Worm (Caenorhabditis elegans): ENCODE results near the gene F26F12.2.

Gene F26F12.2

DNA sequence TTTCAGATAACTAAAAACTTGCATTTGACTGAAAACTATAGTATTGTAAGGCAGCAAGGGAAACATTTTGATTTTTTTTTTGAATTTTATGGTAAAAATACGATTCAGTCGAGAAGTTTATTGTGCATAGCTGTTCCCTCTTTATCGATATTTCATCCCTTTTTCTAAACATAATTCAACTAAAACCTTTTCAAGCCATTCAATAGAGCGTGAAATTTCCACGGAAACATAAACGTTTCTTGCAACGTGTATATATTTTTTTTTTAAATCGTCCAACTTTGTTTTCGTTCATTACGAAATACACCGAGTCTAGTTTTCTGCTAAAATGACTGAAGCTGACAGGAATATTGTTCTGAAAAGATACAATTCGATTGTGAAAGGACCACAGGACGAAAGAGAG lies 33.3 kb upstream of the F26F12.2 start, which contains the start of gene C02G6.2:
C02G6.2 (plus strand) TSS at position 301 of the 400 bp plus-strand sequence.
- TF ChIP-seq lin-13 (tag; optimal IDR thresholded peaks at IDR 0.05), result no peak

- TF ChIP-seq nhr-12 (tag; optimal IDR thresholded peaks at IDR 0.05), result no peak
These were observed 30.8 kb upstream of the F26F12.2 start, which contains the start of gene F26F12.4 for ce11 chrV:5869227-5869626. TSS of gene F26F12.4 (minus strand) at chrV:5869327.

DNA sequence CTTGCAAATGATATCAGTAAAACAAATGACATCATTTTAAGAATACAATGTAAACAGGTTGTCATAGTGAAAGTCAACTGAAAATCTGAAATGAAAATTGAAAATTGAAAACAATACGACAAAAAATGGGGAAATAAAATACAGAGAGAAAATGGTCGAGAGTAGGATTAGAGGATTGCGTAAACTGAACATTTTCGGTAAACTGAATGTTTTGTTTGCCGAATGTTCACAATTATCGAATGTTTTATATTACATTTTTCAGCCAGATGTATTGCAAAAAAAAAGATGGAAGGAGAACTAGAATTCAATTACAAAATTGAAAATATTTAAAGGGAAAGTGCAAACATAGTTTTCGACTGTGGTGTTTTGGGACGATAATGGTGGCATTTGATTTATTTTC lies 26.7 kb upstream of the F26F12.2 start, which contains the start of gene F26F12.5:
F26F12.5 (minus strand) TSS at position 101 of the 400 bp plus-strand sequence.
- TF ChIP-seq pha-4 (tag; optimal IDR thresholded peaks at IDR 0.05) (no peak), lsy-2 (tag; optimal IDR thresholded peaks at IDR 0.05) (no peak), snpc-4 (tag; optimal IDR thresholded peaks at IDR 0.05) (no peak), ceh-83 (GFP tag; optimal IDR thresholded peaks at IDR 0.05) (no peak), nhr-12 (tag; optimal IDR thresholded peaks at IDR 0.05) (no peak), flh-1 (GFP tag; optimal IDR thresholded peaks at IDR 0.05) (no peak), bed-3 (GFP tag; optimal IDR thresholded peaks at IDR 0.05) (no peak), unc-62 (GFP tag; optimal IDR thresholded peaks at IDR 0.05) (no peak), sptf-1 (tag; optimal IDR thresholded peaks at IDR 0.05) (no peak), cnd-1 (tag; optimal IDR thresholded peaks at IDR 0.05) (no peak), nhr-2 (tag; optimal IDR thresholded peaks at IDR 0.05) (no peak), nhr-28 (tag; optimal IDR thresholded peaks at IDR 0.05) (no peak), blmp-1 (tag; optimal IDR thresholded peaks at IDR 0.05) (no peak)

DNA sequence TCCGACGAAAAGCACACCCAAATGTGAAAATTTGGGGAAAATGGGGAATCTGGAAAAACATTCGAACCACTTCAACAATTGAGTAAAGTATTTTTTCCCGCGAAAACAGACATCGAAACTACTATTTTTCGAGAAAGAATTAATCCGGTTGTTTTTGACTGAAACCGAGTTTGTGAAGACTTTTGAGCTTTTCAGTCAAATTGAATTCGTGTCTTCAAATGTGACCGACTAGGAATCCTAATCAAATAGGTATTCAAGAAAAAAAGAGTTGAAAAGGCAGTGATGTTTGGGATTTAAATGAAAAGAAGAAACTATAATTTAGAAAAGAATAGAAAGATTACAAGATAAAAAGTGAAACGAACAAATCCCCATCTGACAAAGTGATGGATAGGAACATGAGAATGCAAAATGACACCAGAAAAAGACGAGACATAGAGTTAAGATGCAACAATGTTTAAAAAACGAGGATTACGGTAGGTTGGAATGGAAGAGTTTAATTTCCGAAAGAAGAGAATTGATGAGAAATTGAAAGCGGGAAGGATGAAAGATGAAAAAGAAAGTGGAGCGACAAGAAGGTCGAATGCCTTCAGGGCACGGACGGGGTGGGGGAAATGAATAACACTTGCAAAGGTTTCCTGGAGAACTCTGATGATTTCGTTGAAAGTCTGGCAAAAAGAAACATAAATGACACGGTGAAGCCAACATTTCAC lies 24.2 kb upstream of the F26F12.2 start, which contains the start of gene F26F12.8:
F26F12.8 (minus strand) TSS at position 51 of the 710 bp plus-strand sequence.
- TF ChIP-seq blmp-1 (tag; optimal IDR thresholded peaks at IDR 0.05), result no peak
- no peak for TF ChIP-seq nhr-28 (tag; optimal IDR thresholded peaks at IDR 0.05)
- no peak for TF ChIP-seq nhr-12 (tag; optimal IDR thresholded peaks at IDR 0.05)
- no peak for TF ChIP-seq unc-62 (GFP tag; optimal IDR thresholded peaks at IDR 0.05)
- TF ChIP-seq ceh-83 (GFP tag; optimal IDR thresholded peaks at IDR 0.05), result no peak
- TF ChIP-seq hlh-1 (tag; optimal IDR thresholded peaks at IDR 0.05), result no peak
- no peak for TF ChIP-seq ham-2 (GFP tag; optimal IDR thresholded peaks at IDR 0.05)
- TF ChIP-seq mep-1 (tag; optimal IDR thresholded peaks at IDR 0.05), result no peak
- no peak for TF ChIP-seq ceh-43 (GFP tag; optimal IDR thresholded peaks at IDR 0.05)
- TF ChIP-seq drap-1 (GFP tag; optimal IDR thresholded peaks at IDR 0.05), result no peak
- no peak for TF ChIP-seq ztf-11 (tag; optimal IDR thresholded peaks at IDR 0.05)
- no peak for TF ChIP-seq ceh-39 (tag; optimal IDR thresholded peaks at IDR 0.05)

ce11 chrV:5852084-5852483 lies 13.7 kb upstream of the F26F12.2 start:
- TF ChIP-seq nhr-12 (tag; optimal IDR thresholded peaks at IDR 0.05) (no peak), ces-1 (GFP tag; optimal IDR thresholded peaks at IDR 0.05) (peak; percentile 87)

ce11 chrV:5851631-5852030 lies 13.2 kb upstream of the F26F12.2 start:
- TF ChIP-seq nhr-2 (tag; optimal IDR thresholded peaks at IDR 0.05) (peak; percentile 84), zip-8 (tag; optimal IDR thresholded peaks at IDR 0.05) (peak; percentile 40), elt-3 (tag; optimal IDR thresholded peaks at IDR 0.05) (no peak), M03D4.4 (tag; optimal IDR thresholded peaks at IDR 0.05) (no peak), bed-3 (GFP tag; optimal IDR thresholded peaks at IDR 0.05) (no peak)

ce11 chrV:5850671-5851070 lies 12.3 kb upstream of the F26F12.2 start:
- TF ChIP-seq ceh-83 (GFP tag; optimal IDR thresholded peaks at IDR 0.05) (no peak), lin-13 (tag; optimal IDR thresholded peaks at IDR 0.05) (no peak), nhr-237 (tag; optimal IDR thresholded peaks at IDR 0.05) (no peak), bed-3 (GFP tag; optimal IDR thresholded peaks at IDR 0.05) (no peak), drap-1 (GFP tag; optimal IDR thresholded peaks at IDR 0.05) (no peak), mls-2 (tag; optimal IDR thresholded peaks at IDR 0.05) (peak; percentile 42), ces-1 (GFP tag; optimal IDR thresholded peaks at IDR 0.05) (peak; percentile 68), mab-5 (tag; optimal IDR thresholded peaks at IDR 0.05) (no peak), snpc-4 (tag; optimal IDR thresholded peaks at IDR 0.05) (no peak), nhr-12 (tag; optimal IDR thresholded peaks at IDR 0.05) (no peak), cnd-1 (tag; optimal IDR thresholded peaks at IDR 0.05) (no peak), unc-120 (tag; optimal IDR thresholded peaks at IDR 0.05; ENCODE audit: poor library complexity, severe bottlenecking) (no peak), ztf-11 (tag; optimal IDR thresholded peaks at IDR 0.05) (no peak), sem-2 (GFP tag; optimal IDR thresholded peaks at IDR 0.05) (no peak), sptf-1 (tag; optimal IDR thresholded peaks at IDR 0.05) (no peak), blmp-1 (tag; optimal IDR thresholded peaks at IDR 0.05) (no peak), ceh-43 (GFP tag; optimal IDR thresholded peaks at IDR 0.05) (no peak), lin-32 (GFP tag; optimal IDR thresholded peaks at IDR 0.05) (peak; percentile 19), nhr-2 (tag; optimal IDR thresholded peaks at IDR 0.05) (no peak)
